Worm (Caenorhabditis elegans) whole organism, midembryonic: ENCODE data around the gene T25B9.12.

ENCODE experiments used
- T22C8.4 ChIP-seq: fragments of 200-800 bp; sonication (Bioruptor generic); IDR thresholded peaks from 2 replicates; pipeline ENCODE4 v1.3.6; 2022; ENCODE audit warnings: missing genetic modification characterization, missing compliant biosample characterization
- cog-1 ChIP-seq: sonication (generic microtip); optimal IDR thresholded peaks from 2 replicates; lab custom pipeline; 2016; ENCODE audit warnings: missing genetic modification characterization, missing compliant biosample characterization
- flt-1 ChIP-seq: fragments of 200-800 bp; sonication (Bioruptor generic); IDR thresholded peaks from 2 replicates; pipeline ENCODE4 v1.3.6; 2022; ENCODE audit warnings: missing genetic modification characterization, missing compliant biosample characterization
- klf-2 ChIP-seq: fragments of 200-800 bp; sonication (Bioruptor generic); conservative IDR thresholded peaks from 2 replicates; pipeline ENCODE4 v1.3.6; 2022; ENCODE audit warnings: missing genetic modification reagents, missing genetic modification characterization, missing compliant biosample characterization
- med-1 ChIP-seq: sonication (generic microtip); optimal IDR thresholded peaks from 2 replicates; lab custom pipeline; 2017; ENCODE audit warnings: missing genetic modification characterization, mild to moderate bottlenecking, missing compliant biosample characterization, antibody characterized with exemption, missing genetic modification reagents; ENCODE audit not compliant: insufficient read depth
- ref-1 ChIP-seq: fragments of 200-800 bp; sonication (Bioruptor generic); conservative IDR thresholded peaks from 2 replicates; pipeline ENCODE4 v1.3.6; 2022; ENCODE audit warnings: missing genetic modification reagents, missing genetic modification characterization, missing compliant biosample characterization
- tab-1 ChIP-seq: fragments of 200-800 bp; sonication (Bioruptor generic); IDR thresholded peaks from 2 replicates; pipeline ENCODE4 v1.3.6; 2022; ENCODE audit warnings: missing genetic modification characterization, missing compliant biosample characterization
- ztf-23 ChIP-seq: fragments of 200-800 bp; sonication (Bioruptor generic); IDR thresholded peaks from 2 replicates; pipeline ENCODE4 v1.3.6; 2022; ENCODE audit warnings: missing genetic modification reagents, missing genetic modification characterization, missing compliant biosample characterization
- ztf-29 ChIP-seq: fragments of 200-800 bp; sonication (Bioruptor generic); IDR thresholded peaks from 2 replicates; pipeline ENCODE4 v1.3.6; 2022; ENCODE audit warnings: missing genetic modification reagents, missing genetic modification characterization, missing compliant biosample characterization

Gene T25B9.12

ce11 chrIV:10786731-10787130 lies 21.6 kb downstream of the T25B9.12 start, which contains the start of gene srd-7:
srd-7 (minus strand) TSS chrIV:10786831.
- TF ChIP-seq T22C8.4, result no peak
- TF ChIP-seq ztf-23 (GFP tag; lab: Robert Waterston, UW), result no peak
- no peak for TF ChIP-seq tab-1 (GFP tag; lab: Robert Waterston, UW)
- no peak for TF ChIP-seq flt-1 (GFP tag; lab: Robert Waterston, UW)
- no peak for TF ChIP-seq ref-1 (GFP tag; lab: Robert Waterston, UW)
- no peak for TF ChIP-seq ztf-29 (GFP tag; lab: Robert Waterston, UW)
- no peak for TF ChIP-seq cog-1 (tag; lab: Kevin White, UChicago)
- TF ChIP-seq klf-2 (GFP tag; lab: Robert Waterston, UW), result no peak
- no peak for TF ChIP-seq med-1 (GFP tag; lab: Kevin White, UChicago)

ce11 chrIV:10790353-10790752 lies 25.2 kb downstream of the T25B9.12 start, which contains the start of gene pept-2:
pept-2 (plus strand) TSS chrIV:10790653.
- TF ChIP-seq ztf-23 (GFP tag; lab: Robert Waterston, UW) (no peak), flt-1 (GFP tag; lab: Robert Waterston, UW) (no peak), klf-2 (GFP tag; lab: Robert Waterston, UW) (no peak), tab-1 (GFP tag; lab: Robert Waterston, UW) (no peak), med-1 (GFP tag; lab: Kevin White, UChicago) (no peak)

- no peak for TF ChIP-seq T22C8.4
- TF ChIP-seq ztf-23 (GFP tag; lab: Robert Waterston, UW), result no peak
- no peak for TF ChIP-seq ztf-29 (GFP tag; lab: Robert Waterston, UW)
- TF ChIP-seq med-1 (GFP tag; lab: Kevin White, UChicago), result no peak
- TF ChIP-seq klf-2 (GFP tag; lab: Robert Waterston, UW), result no peak
- TF ChIP-seq tab-1 (GFP tag; lab: Robert Waterston, UW), result no peak
- TF ChIP-seq cog-1 (tag; lab: Kevin White, UChicago), result no peak
- no peak for TF ChIP-seq ref-1 (GFP tag; lab: Robert Waterston, UW)
- TF ChIP-seq flt-1 (GFP tag; lab: Robert Waterston, UW), result no peak
These were observed 30.5 kb downstream of the T25B9.12 start for ce11 chrIV:10795678-10796077.

ce11 chrIV:10796707-10797106 lies 31.6 kb downstream of the T25B9.12 start:
- TF ChIP-seq klf-2 (GFP tag; lab: Robert Waterston, UW), result no peak
- no peak for TF ChIP-seq ref-1 (GFP tag; lab: Robert Waterston, UW)
- no peak for TF ChIP-seq T22C8.4
- no peak for TF ChIP-seq med-1 (GFP tag; lab: Kevin White, UChicago)
- TF ChIP-seq tab-1 (GFP tag; lab: Robert Waterston, UW), result no peak
- no peak for TF ChIP-seq ztf-23 (GFP tag; lab: Robert Waterston, UW)
- no peak for TF ChIP-seq cog-1 (tag; lab: Kevin White, UChicago)
- TF ChIP-seq ztf-29 (GFP tag; lab: Robert Waterston, UW), result no peak
- TF ChIP-seq flt-1 (GFP tag; lab: Robert Waterston, UW), result no peak

- TF ChIP-seq klf-2 (GFP tag; lab: Robert Waterston, UW), result no peak
- TF ChIP-seq ref-1 (GFP tag; lab: Robert Waterston, UW), result no peak
- no peak for TF ChIP-seq flt-1 (GFP tag; lab: Robert Waterston, UW)
- TF ChIP-seq tab-1 (GFP tag; lab: Robert Waterston, UW), result no peak
- no peak for TF ChIP-seq ztf-29 (GFP tag; lab: Robert Waterston, UW)
- TF ChIP-seq ztf-23 (GFP tag; lab: Robert Waterston, UW), result no peak
- TF ChIP-seq cog-1 (tag; lab: Kevin White, UChicago), result no peak
- TF ChIP-seq med-1 (GFP tag; lab: Kevin White, UChicago), result no peak
These were observed 33.5 kb downstream of the T25B9.12 start for ce11 chrIV:10798604-10799003.

ce11 chrIV:10799354-10799753 lies 34.2 kb downstream of the T25B9.12 start, which contains the start of gene zipt-2.1:
zipt-2.1 (plus strand) TSS chrIV:10799654.
- TF ChIP-seq med-1 (GFP tag; lab: Kevin White, UChicago) (no peak), flt-1 (GFP tag; lab: Robert Waterston, UW) (no peak), T22C8.4 (no peak), cog-1 (tag; lab: Kevin White, UChicago) (no peak), tab-1 (GFP tag; lab: Robert Waterston, UW) (no peak), ztf-29 (GFP tag; lab: Robert Waterston, UW) (no peak), klf-2 (GFP tag; lab: Robert Waterston, UW) (no peak), ref-1 (GFP tag; lab: Robert Waterston, UW) (no peak), ztf-23 (GFP tag; lab: Robert Waterston, UW) (no peak)

- TF ChIP-seq ztf-23 (GFP tag; lab: Robert Waterston, UW) (no peak), ztf-29 (GFP tag; lab: Robert Waterston, UW) (no peak), T22C8.4 (no peak), tab-1 (GFP tag; lab: Robert Waterston, UW) (no peak), cog-1 (tag; lab: Kevin White, UChicago) (no peak), med-1 (GFP tag; lab: Kevin White, UChicago) (no peak), flt-1 (GFP tag; lab: Robert Waterston, UW) (no peak), ref-1 (GFP tag; lab: Robert Waterston, UW) (no peak), klf-2 (GFP tag; lab: Robert Waterston, UW) (no peak)
These were observed 38.8 kb downstream of the T25B9.12 start for ce11 chrIV:10803973-10804372.

- no peak for TF ChIP-seq tab-1 (GFP tag; lab: Robert Waterston, UW)
- TF ChIP-seq ref-1 (GFP tag; lab: Robert Waterston, UW), result no peak
- TF ChIP-seq ztf-29 (GFP tag; lab: Robert Waterston, UW), result no peak
- TF ChIP-seq ztf-23 (GFP tag; lab: Robert Waterston, UW), result no peak
- TF ChIP-seq T22C8.4, result no peak
These were observed 45.7 kb downstream of the T25B9.12 start for ce11 chrIV:10810820-10811219.

ce11 chrIV:10811388-10811787 lies 46.2 kb downstream of the T25B9.12 start:
- TF ChIP-seq flt-1 (GFP tag; lab: Robert Waterston, UW), result no peak
- no peak for TF ChIP-seq tab-1 (GFP tag; lab: Robert Waterston, UW)
- no peak for TF ChIP-seq ztf-23 (GFP tag; lab: Robert Waterston, UW)
- no peak for TF ChIP-seq ztf-29 (GFP tag; lab: Robert Waterston, UW)
- no peak for TF ChIP-seq cog-1 (tag; lab: Kevin White, UChicago)
- no peak for TF ChIP-seq klf-2 (GFP tag; lab: Robert Waterston, UW)
- no peak for TF ChIP-seq med-1 (GFP tag; lab: Kevin White, UChicago)
- no peak for TF ChIP-seq ref-1 (GFP tag; lab: Robert Waterston, UW)
- no peak for TF ChIP-seq T22C8.4
